Fruit fly (Drosophila melanogaster) whole organism, embryonic: ENCODE results near the gene Nplp3.

ENCODE experiments used
- ATbp ChIP-seq: fragments of 200-800 bp; sonication (Bioruptor generic); optimal IDR thresholded peaks from 2 replicates; lab custom pipeline; 2017; ENCODE audit warnings: missing biosample characterization, mild to moderate bottlenecking, missing genetic modification characterization, missing genetic modification reagents
- CG2202 ChIP-seq: fragments of 200-800 bp; sonication (Bioruptor generic); optimal IDR thresholded peaks from 2 replicates; lab custom pipeline; 2018; ENCODE audit warnings: missing biosample characterization, mild to moderate bottlenecking, missing genetic modification characterization
- CG6765 ChIP-seq: fragments of 200-800 bp; sonication (Bioruptor generic); optimal IDR thresholded peaks from 3 replicates; lab custom pipeline; 2017; ENCODE audit warnings: missing biosample characterization, mild to moderate bottlenecking, missing genetic modification characterization
- chn ChIP-seq: fragments of 200-800 bp; sonication (Bioruptor generic); optimal IDR thresholded peaks from 2 replicates; lab custom pipeline; 2016; ENCODE audit warnings: missing biosample characterization, missing genetic modification characterization
- slp2 ChIP-seq: fragments of 200-800 bp; sonication (Bioruptor generic); optimal IDR thresholded peaks from 2 replicates; lab custom pipeline; 2016; ENCODE audit warnings: missing biosample characterization, missing genetic modification characterization
- tna ChIP-seq: fragments of 200-800 bp; sonication (Bioruptor generic); IDR thresholded peaks from 2 replicates; pipeline ENCODE4 v1.3.6; 2022; ENCODE audit warnings: missing biosample characterization, missing genetic modification characterization; ENCODE audit not compliant: partially characterized antibody

DNA sequence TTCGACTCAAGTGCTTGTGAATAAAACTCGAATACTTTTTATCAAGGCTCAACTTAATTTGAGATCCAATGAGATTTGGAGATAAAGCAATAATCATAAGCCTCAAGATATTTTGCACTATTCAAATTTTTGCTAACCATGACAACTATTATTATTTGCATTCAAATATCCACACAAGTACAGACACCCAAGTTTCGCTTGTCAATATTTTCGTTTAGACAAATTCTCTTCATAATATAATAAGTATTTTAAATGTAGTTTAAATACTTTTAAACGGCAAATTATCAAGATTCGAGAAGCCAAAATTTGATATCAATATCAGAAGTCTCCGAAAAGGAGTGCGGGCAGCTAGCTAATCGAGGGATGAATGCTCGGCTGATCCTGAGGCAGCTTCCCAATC lies 11.7 kb downstream of the Nplp3 start, which contains the start of gene CG33061:
- TF ChIP-seq CG2202 (tag; lab: Kevin White, UChicago) = no peak
- no peak for TF ChIP-seq slp2 (GFP tag; lab: Kevin White, UChicago)
- TF ChIP-seq chn (GFP tag; lab: Kevin White, UChicago) = no peak
- TF ChIP-seq CG6765 (GFP tag; lab: Kevin White, UChicago) = no peak
- no peak for TF ChIP-seq tna (GFP tag; lab: Robert Waterston, UW)
- TF ChIP-seq ATbp = no peak
